Fruit fly (Drosophila melanogaster): Measurements from ENCODE around the gene Ccp84Ag.
A peak's percentile ranks its signal among the peaks of the same experiment; 100 is the strongest.

Ccp84Ag gene

dm6 chr3R:6665117-6665654 lies 21.3 kb upstream of the Ccp84Ag start (continued):
- TF ChIP-seq lov (optimal IDR thresholded peaks at IDR 0.05) (no peak), lov (GFP tag; IDR thresholded peaks at IDR 0.05) (0 out of 3 replicates have a peak, but pooled peaks have one; percentile 65), Usf (GFP tag; optimal IDR thresholded peaks at IDR 0.05) (peak; percentile 36), CG10431 (GFP tag; optimal IDR thresholded peaks at IDR 0.05) (peak; percentile 26), CG10959 (GFP tag; IDR thresholded peaks at IDR 0.05) (peak; percentile 8; the same call in 1 of the 2 replicates), grau (tag; optimal IDR thresholded peaks at IDR 0.05) (peak; percentile 41), onecut (GFP tag; IDR thresholded peaks at IDR 0.05) (peak; percentile 14; the same call in 1 of the 2 replicates), ATbp (GFP tag; optimal IDR thresholded peaks at IDR 0.05) (peak; percentile 80), org-1 (GFP tag; optimal IDR thresholded peaks at IDR 0.05) (peak; percentile 57), esg (GFP tag; conservative IDR thresholded peaks at IDR 0.05) (no peak), Aef1 (GFP tag; IDR thresholded peaks at IDR 0.05) (no peak), dati (GFP tag; IDR thresholded peaks at IDR 0.05) (peak; percentile 32; the same call in 1 of the 2 replicates), CG17186 (GFP tag; optimal IDR thresholded peaks at IDR 0.05) (peak; percentile 45), ci (GFP tag; IDR thresholded peaks at IDR 0.05) (peak; percentile 81), kni (GFP tag; optimal IDR thresholded peaks at IDR 0.05) (peak; percentile 74), HLHmδ (GFP tag; optimal IDR thresholded peaks at IDR 0.05) (peak; percentile 95), Chrac-16 (GFP tag; optimal IDR thresholded peaks at IDR 0.05) (no peak), lab (GFP tag; optimal IDR thresholded peaks at IDR 0.05) (peak; percentile 68), CG5953 (GFP tag; IDR thresholded peaks at IDR 0.05) (0 out of 2 replicates have a peak, but pooled peaks have one; percentile 34), Jarid2 (GFP tag; optimal IDR thresholded peaks at IDR 0.05) (peak; percentile 3), dmrt11E (tag; optimal IDR thresholded peaks at IDR 0.05) (peak; percentile 46), Hr78 (GFP tag; optimal IDR thresholded peaks at IDR 0.05) (no peak), Tbp (GFP tag; optimal IDR thresholded peaks at IDR 0.05) (no peak), Vsx1 (GFP tag; optimal IDR thresholded peaks at IDR 0.05) (peak; percentile 39), oc (tag; optimal IDR thresholded peaks at IDR 0.05) (peak; percentile 57), CTCF (GFP tag; optimal IDR thresholded peaks at IDR 0.05) (peak; percentile 11), vnd (GFP tag; IDR thresholded peaks at IDR 0.05; ENCODE audit: partially characterized antibody) (no peak), CG12659 (GFP tag; optimal IDR thresholded peaks at IDR 0.05) (no peak), CG15696 (tag; optimal IDR thresholded peaks at IDR 0.05) (peak; percentile 71), CG4328 (GFP tag; optimal IDR thresholded peaks at IDR 0.05) (peak; percentile 6), BEAF-32 (GFP tag; optimal IDR thresholded peaks at IDR 0.05) (no peak), CG15269 (tag; optimal IDR thresholded peaks at IDR 0.05) (no peak), grn (GFP tag; optimal IDR thresholded peaks at IDR 0.05) (peak; percentile 69), sim (GFP tag; IDR thresholded peaks at IDR 0.05) (peak; percentile 42; the same call in 1 of the 2 replicates), Kr (GFP tag; optimal IDR thresholded peaks at IDR 0.05) (peak; percentile 57), bowl (GFP tag; IDR thresholded peaks at IDR 0.05) (no peak), ara (GFP tag; IDR thresholded peaks at IDR 0.05) (peak; percentile 69), ind (GFP tag; optimal IDR thresholded peaks at IDR 0.05) (no peak), CG10462 (GFP tag; optimal IDR thresholded peaks at IDR 0.05) (no peak), bsh (GFP tag; optimal IDR thresholded peaks at IDR 0.05) (peak in 1 of 2 experiments; percentile 57), ac (GFP tag; optimal IDR thresholded peaks at IDR 0.05) (peak; percentile 59), Med (GFP tag) (peak; percentile 17), CG2199 (GFP tag; IDR thresholded peaks at IDR 0.05) (0 out of 3 replicates have a peak, but pooled peaks have one; percentile 51), CG1603 (tag; optimal IDR thresholded peaks at IDR 0.05) (peak; percentile 67), Awh (GFP tag; IDR thresholded peaks at IDR 0.05) (peak; percentile 27; the same call in 1 of the 2 replicates), Nf-YB (GFP tag; optimal IDR thresholded peaks at IDR 0.05) (no peak), Nf-YC (tag; optimal IDR thresholded peaks at IDR 0.05) (no peak), CG18262 (tag; optimal IDR thresholded peaks at IDR 0.05) (peak; percentile 55), trem (tag; optimal IDR thresholded peaks at IDR 0.05) (peak; percentile 3), CG2875 (GFP tag; optimal IDR thresholded peaks at IDR 0.05) (peak; percentile 81)

All from whole organism, embryonic.